Fruit fly (Drosophila melanogaster) whole organism, wandering third instar larva: ENCODE results near the gene betaCOP.

Experiments used
- Jra ChIP-seq: sonication (Bioruptor generic); optimal IDR thresholded peaks from 2 replicates; lab custom pipeline; 2016; ENCODE audit warnings: missing biosample characterization, missing genetic modification characterization
- Sp1 ChIP-seq: fragments of 200-800 bp; sonication (Bioruptor generic); optimal IDR thresholded peaks from 3 replicates; lab custom pipeline; 2019; ENCODE audit warnings: missing biosample characterization, mild to moderate bottlenecking, missing genetic modification characterization, moderate library complexity
- ey ChIP-seq: fragments of 200-800 bp; sonication (Bioruptor generic); optimal IDR thresholded peaks from 2 replicates; lab custom pipeline; 2016; ENCODE audit warnings: missing biosample characterization, missing genetic modification characterization
- psq ChIP-seq: fragments of 200-800 bp; sonication (Bioruptor generic); optimal IDR thresholded peaks from 3 replicates; lab custom pipeline; 2017; ENCODE audit warnings: missing biosample characterization, mild to moderate bottlenecking, missing genetic modification characterization, moderate library complexity
- usp ChIP-seq: fragments of >200 bp; optimal IDR thresholded peaks from 2 replicates; lab custom pipeline; 2017; ENCODE audit warnings: missing biosample characterization, missing genetic modification characterization

- no peak for TF ChIP-seq Jra (GFP tag; lab: Kevin White, UChicago)
- no peak for TF ChIP-seq ey (GFP tag; lab: Kevin White, UChicago)
- TF ChIP-seq psq (GFP tag; lab: Kevin White, UChicago) = no peak
- no peak for TF ChIP-seq Sp1
- no peak for TF ChIP-seq usp (GFP tag; lab: Kevin White, UChicago)
Observed at dm6 chrX:18364047-18364747, 20.8 kb downstream of the betaCOP start.
